Worm (Caenorhabditis elegans) whole organism, L1 larva: Measurements from ENCODE around the gene Y71H2AR.2.

Source experiments
- C34B4.2 ChIP-seq: sonication (generic microtip); optimal IDR thresholded peaks from 2 replicates; lab custom pipeline; 2017; ENCODE audit warnings: mild to moderate bottlenecking, missing genetic modification characterization, missing compliant biosample characterization
- Y116A8C.19 ChIP-seq: sonication (generic microtip); optimal IDR thresholded peaks from 2 replicates; lab custom pipeline; 2016; ENCODE audit warnings: missing compliant biosample characterization, missing genetic modification characterization, borderline replicate concordance
- aly-2 ChIP-seq: fragments of 150-350 bp; optimal IDR thresholded peaks from 2 replicates; lab custom pipeline; 2014; ENCODE audit warnings: missing biosample characterization, missing genetic modification characterization
- blmp-1 ChIP-seq: fragments of 150-350 bp; optimal IDR thresholded peaks from 2 replicates; lab custom pipeline; 2014; ENCODE audit warnings: missing biosample characterization, missing genetic modification characterization
- ceh-8 ChIP-seq: fragments of 200-800 bp; sonication (Bioruptor generic); optimal IDR thresholded peaks from 2 replicates; lab custom pipeline; 2018; ENCODE audit warnings: mild to moderate bottlenecking, missing genetic modification characterization, moderate library complexity, missing compliant biosample characterization
- ceh-88 ChIP-seq: fragments of 200-800 bp; sonication (Bioruptor generic); IDR thresholded peaks from 2 replicates; pipeline ENCODE4 v1.3.6; 2022; ENCODE audit warnings: missing genetic modification characterization, missing compliant biosample characterization
- ceh-90 ChIP-seq: sonication (generic microtip); optimal IDR thresholded peaks from 2 replicates; lab custom pipeline; 2016; ENCODE audit warnings: missing genetic modification characterization, missing compliant biosample characterization
- ces-1 ChIP-seq: fragments of 150-350 bp; optimal IDR thresholded peaks from 2 replicates; lab custom pipeline; 2014; ENCODE audit warnings: missing biosample characterization, missing genetic modification reagents, missing genetic modification characterization
- dpl-1 ChIP-seq, 3 experiments: fragments of 150-350 bp in 2 of 3; sonication (generic microtip) in 1 of 3; optimal IDR thresholded peaks; 2 replicates each; lab custom pipeline; 2014 to 2017; ENCODE audit warnings: missing biosample characterization in 3 of 3, missing genetic modification characterization in 3 of 3, missing genetic modification reagents in 3 of 3
- dsc-1 ChIP-seq: sonication (generic microtip); optimal IDR thresholded peaks from 2 replicates; lab custom pipeline; 2016; ENCODE audit warnings: mild to moderate bottlenecking, missing genetic modification characterization, missing compliant biosample characterization
- efl-1 ChIP-seq, 4 experiments: fragments of 150-350 bp; optimal IDR thresholded peaks in 3 of 4; peaks in 1 of 4; 1 replicate in 1 of 4; 2 replicates in 3 of 4; lab custom pipeline; 2014; ENCODE audit warnings: missing biosample characterization in 2 of 4, missing genetic modification characterization in 2 of 4, missing genetic modification reagents in 2 of 4
- efl-3 ChIP-seq: fragments of 200-800 bp; sonication (Bioruptor generic); optimal IDR thresholded peaks from 2 replicates; lab custom pipeline; 2018; ENCODE audit warnings: mild to moderate bottlenecking, missing genetic modification characterization, missing compliant biosample characterization
- egl-13 ChIP-seq: sonication (generic microtip); optimal IDR thresholded peaks from 2 replicates; lab custom pipeline; 2016; ENCODE audit warnings: missing genotype, missing genetic modification reagents, missing genetic modification characterization, missing compliant biosample characterization
- egl-27 ChIP-seq, 2 experiments: fragments of 150-350 bp in 1 of 2; sonication (generic microtip); optimal IDR thresholded peaks; 3 replicates each; lab custom pipeline; 2017 to 2018; ENCODE audit warnings: missing biosample characterization in 2 of 2, missing genetic modification characterization in 2 of 2, missing genetic modification reagents in 2 of 2
- elt-2 ChIP-seq: sonication (generic microtip); optimal IDR thresholded peaks from 2 replicates; lab custom pipeline; 2016; ENCODE audit warnings: missing genetic modification characterization, mild to moderate bottlenecking, inconsistent platforms, missing compliant biosample characterization, missing genetic modification reagents
- elt-3 ChIP-seq, 6 experiments: fragments of 150-350 bp in 1 of 6; sonication (generic microtip); optimal IDR thresholded peaks; 2 replicates each; lab custom pipeline; 2017 to 2018; ENCODE audit warnings: missing biosample characterization in 6 of 6, missing genetic modification characterization in 6 of 6, inconsistent platforms in 1 of 6
- hlh-17 ChIP-seq: fragments of 200-800 bp; sonication (Bioruptor generic); optimal IDR thresholded peaks from 2 replicates; lab custom pipeline; 2018; ENCODE audit warnings: missing genetic modification characterization, mild to moderate bottlenecking, missing compliant biosample characterization, moderate library complexity, borderline replicate concordance
- hlh-4 ChIP-seq: sonication (generic microtip); optimal IDR thresholded peaks from 2 replicates; lab custom pipeline; 2016; ENCODE audit warnings: mild to moderate bottlenecking, missing genetic modification characterization, missing compliant biosample characterization
- hpl-2 ChIP-seq: fragments of 150-350 bp; optimal IDR thresholded peaks from 2 replicates; lab custom pipeline; 2014; ENCODE audit warnings: missing biosample characterization, missing genetic modification reagents, missing genetic modification characterization
- irx-1 ChIP-seq: sonication (generic microtip); optimal IDR thresholded peaks from 2 replicates; lab custom pipeline; 2016; ENCODE audit warnings: missing genetic modification characterization, missing compliant biosample characterization
- lin-13 ChIP-seq: fragments of 150-350 bp; optimal IDR thresholded peaks from 2 replicates; lab custom pipeline; 2014; ENCODE audit warnings: missing biosample characterization, missing genetic modification reagents, missing genetic modification characterization
- lin-14 ChIP-seq: fragments of 200-800 bp; sonication (Bioruptor generic); optimal IDR thresholded peaks from 2 replicates; lab custom pipeline; 2018; ENCODE audit warnings: mild to moderate bottlenecking, missing genetic modification characterization, moderate library complexity, missing compliant biosample characterization
- lin-15B ChIP-seq: fragments of 150-350 bp; sonication (generic microtip); optimal IDR thresholded peaks from 3 replicates; lab custom pipeline; 2014; ENCODE audit warnings: missing biosample characterization, missing genetic modification characterization
- lin-35 ChIP-seq, 2 experiments: fragments of 150-350 bp; optimal IDR thresholded peaks; 2 replicates each; lab custom pipeline; 2014; ENCODE audit warnings: missing biosample characterization in 2 of 2, missing genetic modification characterization in 2 of 2, missing genetic modification reagents in 2 of 2
- lir-3 ChIP-seq: sonication (generic microtip); optimal IDR thresholded peaks from 2 replicates; lab custom pipeline; 2016; ENCODE audit warnings: mild to moderate bottlenecking, missing genetic modification characterization, moderate library complexity, missing compliant biosample characterization; ENCODE audit not compliant: poor library complexity
- lsy-2 ChIP-seq, 2 experiments: fragments of 150-350 bp; optimal IDR thresholded peaks; 2 replicates each; lab custom pipeline; 2014; ENCODE audit warnings: missing biosample characterization in 2 of 2, missing genetic modification characterization in 2 of 2
- mdl-1 ChIP-seq, 2 experiments: fragments of 150-350 bp; optimal IDR thresholded peaks; 2 replicates each; lab custom pipeline; 2014 to 2017; ENCODE audit warnings: missing biosample characterization in 2 of 2, missing genetic modification characterization in 2 of 2, inconsistent platforms in 1 of 2
- mep-1 ChIP-seq: fragments of 150-350 bp; optimal IDR thresholded peaks from 2 replicates; lab custom pipeline; 2014; ENCODE audit warnings: missing biosample characterization, missing genetic modification characterization
- nhr-12 ChIP-seq: sonication (generic microtip); optimal IDR thresholded peaks from 2 replicates; lab custom pipeline; 2017; ENCODE audit warnings: missing biosample characterization, missing genetic modification characterization
- nhr-20 ChIP-seq: sonication (generic microtip); optimal IDR thresholded peaks from 2 replicates; lab custom pipeline; 2016; ENCODE audit warnings: mild to moderate bottlenecking, missing genetic modification characterization, missing compliant biosample characterization
- nhr-47 ChIP-seq: sonication (generic microtip); optimal IDR thresholded peaks from 2 replicates; lab custom pipeline; 2016; ENCODE audit warnings: mild to moderate bottlenecking, missing genetic modification characterization, moderate library complexity, missing compliant biosample characterization
- nhr-76 ChIP-seq: sonication (generic microtip); optimal IDR thresholded peaks from 2 replicates; lab custom pipeline; 2017; ENCODE audit warnings: missing biosample characterization, missing genetic modification characterization
- nhr-77 ChIP-seq: fragments of 150-350 bp; optimal IDR thresholded peaks from 2 replicates; lab custom pipeline; 2014; ENCODE audit warnings: missing biosample characterization, missing genetic modification characterization
- nhr-84 ChIP-seq: sonication (generic microtip); optimal IDR thresholded peaks from 2 replicates; lab custom pipeline; 2017; ENCODE audit warnings: missing biosample characterization, missing genetic modification characterization
- nhr-85 ChIP-seq: sonication (generic microtip); peaks from one replicate; lab custom pipeline; 2016; ENCODE audit warnings: missing genetic modification characterization, inconsistent platforms, missing compliant biosample characterization
- pag-3 ChIP-seq: sonication (generic microtip); optimal IDR thresholded peaks from 2 replicates; lab custom pipeline; 2017; ENCODE audit warnings: missing genetic modification characterization, mild to moderate bottlenecking, missing compliant biosample characterization, antibody characterized with exemption, borderline replicate concordance; ENCODE audit not compliant: insufficient read depth
- pqm-1 ChIP-seq: sonication (generic microtip); optimal IDR thresholded peaks from 3 replicates; lab custom pipeline; 2017; ENCODE audit warnings: missing biosample characterization, missing genetic modification characterization
- rnt-1 ChIP-seq: sonication (generic microtip); optimal IDR thresholded peaks from 2 replicates; lab custom pipeline; 2016; ENCODE audit warnings: mild to moderate bottlenecking, missing genetic modification characterization, moderate library complexity, missing compliant biosample characterization
- snpc-4 ChIP-seq: fragments of 150-350 bp; optimal IDR thresholded peaks from 2 replicates; lab custom pipeline; 2014; ENCODE audit warnings: missing biosample characterization, missing genetic modification characterization
- sox-4 ChIP-seq: sonication (generic microtip); optimal IDR thresholded peaks from 2 replicates; lab custom pipeline; 2016; ENCODE audit warnings: missing genetic modification characterization, missing compliant biosample characterization
- sptf-1 ChIP-seq: fragments of 150-350 bp; optimal IDR thresholded peaks from 2 replicates; lab custom pipeline; 2014; ENCODE audit warnings: missing biosample characterization, missing genetic modification characterization
- tlp-1 ChIP-seq: fragments of 150-350 bp; optimal IDR thresholded peaks from 2 replicates; lab custom pipeline; 2014; ENCODE audit warnings: missing biosample characterization, missing genetic modification characterization
- unc-130 ChIP-seq: fragments of 150-350 bp; optimal IDR thresholded peaks from 2 replicates; lab custom pipeline; 2017; ENCODE audit warnings: missing biosample characterization, missing genetic modification characterization, inconsistent platforms
- unc-30 ChIP-seq: sonication (generic microtip); optimal IDR thresholded peaks from 2 replicates; lab custom pipeline; 2017; ENCODE audit warnings: missing biosample characterization, missing genetic modification characterization
- vab-15 ChIP-seq: sonication (generic microtip); optimal IDR thresholded peaks from 2 replicates; lab custom pipeline; 2017; ENCODE audit warnings: missing genotype, mild to moderate bottlenecking, missing genetic modification characterization, missing compliant biosample characterization
- zag-1 ChIP-seq: fragments of 150-350 bp; optimal IDR thresholded peaks from 2 replicates; lab custom pipeline; 2014; ENCODE audit warnings: missing biosample characterization, missing genetic modification characterization

Y71H2AR.2 gene

DNA sequence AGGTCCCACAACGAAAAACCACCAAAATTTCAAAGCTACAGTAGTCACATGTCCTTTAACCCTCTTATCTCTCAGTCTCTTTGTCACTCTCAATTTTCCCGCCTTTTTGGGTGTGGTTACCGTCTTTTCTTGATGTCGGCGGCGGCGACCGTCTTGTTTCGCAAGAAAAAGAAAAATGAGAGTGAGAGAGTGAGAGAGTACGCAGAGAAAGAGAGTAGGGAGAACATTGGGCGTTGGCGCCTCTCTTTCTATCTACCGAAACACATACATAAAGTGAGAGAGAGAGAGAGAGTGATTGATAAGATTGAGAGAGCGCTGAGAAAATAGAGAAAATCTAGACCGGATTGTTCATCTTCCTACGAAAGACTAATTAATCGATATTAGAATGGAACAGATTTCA is 35.2 kb upstream of the Y71H2AR.2 start (continued):
- TF ChIP-seq dsc-1, result no peak
- TF ChIP-seq blmp-1 (tag; lab: Kevin White, UChicago), result peak; percentile 97
- TF ChIP-seq nhr-84 (tag; lab: Kevin White, UChicago), result no peak
- no peak for TF ChIP-seq ceh-8 (GFP tag; lab: Kevin White, UChicago)
- TF ChIP-seq C34B4.2, result no peak
- TF ChIP-seq egl-27 (tag; optimal IDR thresholded peaks at IDR 0.05; lab: Kevin White, UChicago), result no peak
- no peak for TF ChIP-seq pag-3
- no peak for TF ChIP-seq sptf-1 (tag; lab: Kevin White, UChicago)
- TF ChIP-seq unc-130, result no peak
- peak; percentile 62 for TF ChIP-seq hpl-2 (GFP tag; lab: Kevin White, UChicago)
- TF ChIP-seq aly-2, result no peak
- TF ChIP-seq nhr-12 (tag; lab: Kevin White, UChicago), result no peak
- TF ChIP-seq nhr-20 (tag; lab: Kevin White, UChicago), result peak; percentile 90
- no peak for TF ChIP-seq nhr-76 (tag; lab: Kevin White, UChicago)
- TF ChIP-seq dpl-1 (GFP tag; optimal IDR thresholded peaks at IDR 0.05; lab: Kevin White, UChicago), result peak; percentile 67 to 76 (median 73)
- TF ChIP-seq hlh-17 (GFP tag; lab: Kevin White, UChicago), result no peak
- TF ChIP-seq nhr-47 (tag; lab: Kevin White, UChicago), result peak; percentile 63
- TF ChIP-seq efl-3, result peak; percentile 63
- TF ChIP-seq unc-30 (tag; lab: Kevin White, UChicago), result no peak
- TF ChIP-seq efl-1 (optimal IDR thresholded peaks at IDR 0.05; lab: Kevin White, UChicago), result peak; percentile 55 to 70
- peak; percentile 23 to 64 for TF ChIP-seq efl-1 (GFP tag; optimal IDR thresholded peaks at IDR 0.05 in 1 of 2; lab: Kevin White, UChicago)
- TF ChIP-seq ces-1, result no peak
- TF ChIP-seq sox-4 (tag; lab: Kevin White, UChicago), result no peak
- TF ChIP-seq lin-15B (tag; lab: Kevin White, UChicago), result no peak
- TF ChIP-seq Y116A8C.19, result no peak
- no peak for TF ChIP-seq tlp-1 (tag; lab: Kevin White, UChicago)
- TF ChIP-seq lir-3 (tag; lab: Kevin White, UChicago), result no peak
- TF ChIP-seq irx-1, result peak; percentile 58
- peak; percentile 80 for TF ChIP-seq mep-1 (tag; lab: Kevin White, UChicago)
- TF ChIP-seq rnt-1 (tag; lab: Kevin White, UChicago), result peak; percentile 50
- no peak for TF ChIP-seq ceh-88 (GFP tag; lab: Robert Waterston, UW)
- TF ChIP-seq lin-13, result peak; percentile 75
- TF ChIP-seq zag-1 (tag; lab: Kevin White, UChicago), result no peak
- peak; percentile 71 for TF ChIP-seq nhr-77 (tag; lab: Kevin White, UChicago)
- no peak for TF ChIP-seq pqm-1 (tag; lab: Kevin White, UChicago)
- no peak for TF ChIP-seq hlh-4 (tag; lab: Kevin White, UChicago)
- no peak for TF ChIP-seq egl-13
- TF ChIP-seq snpc-4, result no peak
- no peak for TF ChIP-seq ceh-90 (tag; lab: Kevin White, UChicago)

DNA sequence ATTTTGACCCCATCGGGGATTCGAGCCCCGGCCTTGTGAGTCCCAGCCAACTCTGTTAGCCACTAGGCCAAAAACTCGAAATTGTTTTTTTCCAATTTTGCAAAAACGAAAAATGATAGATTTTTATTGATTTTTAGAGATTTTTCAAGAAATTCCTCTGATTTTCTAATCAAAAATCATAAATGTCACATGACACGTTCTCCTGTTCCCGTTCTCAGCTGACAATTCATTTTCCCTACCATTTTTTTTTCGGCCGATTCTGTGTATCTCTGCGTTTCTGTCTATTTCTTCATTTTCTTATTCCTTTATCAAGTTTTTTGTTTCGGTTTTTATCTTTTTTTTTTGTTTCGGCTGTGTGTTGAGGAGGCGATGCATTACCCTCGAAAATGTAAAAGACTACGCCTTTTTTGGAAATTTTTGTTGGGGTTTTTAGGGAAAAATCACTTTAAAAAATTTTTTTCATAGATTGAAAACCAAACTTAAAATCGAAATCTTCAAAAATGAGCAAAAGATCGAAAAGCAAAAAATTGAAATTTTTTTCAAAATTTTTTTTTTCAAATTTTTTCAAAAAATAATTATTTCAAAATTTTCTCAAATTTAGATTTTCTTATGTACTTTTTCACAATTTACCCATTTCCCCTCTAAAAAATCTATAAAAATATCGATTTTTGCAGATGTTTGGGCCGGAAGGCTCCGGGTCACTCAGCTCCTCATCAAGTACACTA is 33.6 kb upstream of the Y71H2AR.2 start, which contains the start of gene klf-1:
TSS of gene klf-1 (plus strand) at position 675 of the 725 bp plus-strand sequence.
- TF ChIP-seq blmp-1 (tag; lab: Kevin White, UChicago), result peak; percentile 63
- TF ChIP-seq tlp-1 (tag; lab: Kevin White, UChicago), result no peak
- TF ChIP-seq efl-1 (optimal IDR thresholded peaks at IDR 0.05; lab: Kevin White, UChicago), result no peak
- TF ChIP-seq efl-1 (GFP tag; optimal IDR thresholded peaks at IDR 0.05 in 1 of 2; lab: Kevin White, UChicago), result peak in 1 of 2 experiments; percentile 60
- peak; percentile 78 for TF ChIP-seq nhr-85 (tag; lab: Kevin White, UChicago)
- TF ChIP-seq elt-2 (tag; lab: Kevin White, UChicago), result peak; percentile 30
- TF ChIP-seq mdl-1 (tag; optimal IDR thresholded peaks at IDR 0.05; lab: Kevin White, UChicago), result peak in 1 of 2 experiments; percentile 16
- TF ChIP-seq lin-14 (GFP tag; lab: Kevin White, UChicago), result peak; percentile 36
- no peak for TF ChIP-seq vab-15
- peak in 1 of 6 experiments; percentile 3 for TF ChIP-seq elt-3 (tag; optimal IDR thresholded peaks at IDR 0.05; lab: Kevin White, UChicago)
- TF ChIP-seq lin-35 (GFP tag; optimal IDR thresholded peaks at IDR 0.05; lab: Kevin White, UChicago), result peak in 1 of 2 experiments; percentile 6
- TF ChIP-seq lsy-2 (tag; optimal IDR thresholded peaks at IDR 0.05; lab: Kevin White, UChicago), result peak in 1 of 2 experiments; percentile 15
